Fruit fly (Drosophila melanogaster): ENCODE results near the gene Pak3.

The Pak3 gene

DNA sequence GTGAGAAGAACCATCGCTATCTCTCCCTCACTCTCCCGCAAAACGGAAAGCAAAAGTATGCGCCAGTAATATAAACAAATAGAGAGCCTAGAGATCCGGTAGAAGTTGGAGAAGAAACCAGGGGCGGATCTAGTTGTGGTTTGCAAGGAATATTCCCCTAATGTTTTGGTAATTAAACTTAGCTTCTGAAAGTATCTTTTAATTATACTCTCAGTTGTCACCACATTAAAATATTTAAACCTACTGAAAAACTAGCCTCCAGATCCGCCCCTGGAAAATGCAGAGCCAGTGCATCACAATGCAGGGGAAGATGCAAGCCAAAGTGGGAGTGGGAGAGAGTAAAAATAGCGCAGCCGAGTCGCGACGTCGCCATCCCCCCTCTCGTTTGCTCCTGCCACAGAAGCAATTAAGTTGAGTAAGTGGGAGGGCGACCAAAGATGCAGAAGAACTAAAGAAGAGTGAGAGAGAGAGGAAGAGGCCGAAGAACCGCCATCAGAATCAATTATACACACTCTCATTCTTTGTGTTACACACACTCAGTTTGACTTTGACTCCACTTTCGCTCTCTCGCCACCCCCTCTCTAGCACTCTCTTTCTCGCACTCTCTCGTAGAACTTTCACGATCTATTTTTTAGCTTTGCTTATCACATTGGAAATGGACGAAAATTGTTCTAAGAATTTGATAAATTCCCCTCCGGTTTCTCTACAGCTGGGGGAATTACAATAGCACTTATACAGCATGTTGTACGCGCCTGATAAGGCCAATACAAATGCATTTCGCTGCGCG, 4.2 kb downstream of the Pak3 start (continued):
- TF ChIP-seq Trl (optimal IDR thresholded peaks at IDR 0.05) (peak; percentile 65 to 87), Trl (GFP tag; optimal IDR thresholded peaks at IDR 0.05) (peak; percentile 81), Dbx (GFP tag; IDR thresholded peaks at IDR 0.05) (peak; percentile 64; the same call in 2 of the 3 replicates), Sox102F (GFP tag; optimal IDR thresholded peaks at IDR 0.05) (peak; percentile 97), shn (GFP tag; optimal IDR thresholded peaks at IDR 0.05) (peak; percentile 82), CG1792 (GFP tag; optimal IDR thresholded peaks at IDR 0.05) (peak; percentile 89), aop (GFP tag; IDR thresholded peaks at IDR 0.05) (peak; percentile 95), schlank (tag; optimal IDR thresholded peaks at IDR 0.05) (peak; percentile 71), bowl (GFP tag; IDR thresholded peaks at IDR 0.05) (peak; percentile 75), wek (GFP tag; optimal IDR thresholded peaks at IDR 0.05) (peak; percentile 80), CG7963 (GFP tag; IDR thresholded peaks at IDR 0.05; ENCODE audit: partially characterized antibody) (peak; percentile 67), zfh1 (GFP tag; IDR thresholded peaks at IDR 0.05) (peak; percentile 99), Ssrp (tag; optimal IDR thresholded peaks at IDR 0.05) (peak; percentile 97), CG10543 (GFP tag; optimal IDR thresholded peaks at IDR 0.05) (peak; percentile 73), zf30C (GFP tag; optimal IDR thresholded peaks at IDR 0.05) (no peak), CG15479 (GFP tag; optimal IDR thresholded peaks at IDR 0.05) (peak; percentile 3), zfh2 (GFP tag; optimal IDR thresholded peaks at IDR 0.05) (peak; percentile 60), Stat92E (GFP tag; optimal IDR thresholded peaks at IDR 0.05) (peak in 1 of 3 experiments; percentile 70), CG10959 (GFP tag; IDR thresholded peaks at IDR 0.05) (peak; percentile 98), Hr3 (GFP tag; optimal IDR thresholded peaks at IDR 0.05) (peak; percentile 91), CG9797 (GFP tag; optimal IDR thresholded peaks at IDR 0.05) (peak; percentile 44), ttk (GFP tag; IDR thresholded peaks at IDR 0.05) (peak; percentile 96), Nf-YC (tag; optimal IDR thresholded peaks at IDR 0.05) (peak; percentile 70), lilli (GFP tag; optimal IDR thresholded peaks at IDR 0.05) (peak; percentile 89), CG2712 (tag; optimal IDR thresholded peaks at IDR 0.05) (peak; percentile 96), bcd (GFP tag; optimal IDR thresholded peaks at IDR 0.05) (peak; percentile 85), hth (optimal IDR thresholded peaks at IDR 0.05) (no peak), NK7.1 (GFP tag; optimal IDR thresholded peaks at IDR 0.05) (peak; percentile 76), hbn (GFP tag; IDR thresholded peaks at IDR 0.05; ENCODE audit: partially characterized antibody) (no peak), Taf1 (GFP tag; IDR thresholded peaks at IDR 0.05) (peak; percentile 74), ssp (GFP tag; IDR thresholded peaks at IDR 0.05) (peak; percentile 86), bigmax (GFP tag; optimal IDR thresholded peaks at IDR 0.05) (peak; percentile 9), dmrt99B (tag; optimal IDR thresholded peaks at IDR 0.05) (peak; percentile 96), CG31441 (GFP tag; IDR thresholded peaks at IDR 0.05) (peak; percentile 93), gfzf (GFP tag; optimal IDR thresholded peaks at IDR 0.05) (peak; percentile 24), Lpt (GFP tag; optimal IDR thresholded peaks at IDR 0.05) (no peak), ATbp (GFP tag; optimal IDR thresholded peaks at IDR 0.05) (peak; percentile 95), Ets65A (GFP tag) (peak; percentile 100), CG14710 (tag; optimal IDR thresholded peaks at IDR 0.05) (peak; percentile 95), slbo (GFP tag; IDR thresholded peaks at IDR 0.05) (peak; percentile 93), trh (GFP tag; optimal IDR thresholded peaks at IDR 0.05) (peak; percentile 84), vnd (GFP tag; IDR thresholded peaks at IDR 0.05; ENCODE audit: partially characterized antibody) (peak; percentile 12; the same call in 1 of the 3 replicates), CG10979 (tag; optimal IDR thresholded peaks at IDR 0.05) (peak; percentile 97), CG4282 (GFP tag; optimal IDR thresholded peaks at IDR 0.05) (peak; percentile 16), ase (GFP tag; IDR thresholded peaks at IDR 0.05) (peak; percentile 96), CG9727 (GFP tag; optimal IDR thresholded peaks at IDR 0.05) (peak; percentile 92), Mes4 (GFP tag; optimal IDR thresholded peaks at IDR 0.05) (peak; percentile 78)
